Worm (Caenorhabditis elegans) whole organism, L1 larva: ENCODE data around the gene F56C4.2.
A peak's percentile ranks its signal among the peaks of the same experiment; 100 is the strongest.

Experiments used
- C04F5.9 ChIP-seq: sonication (generic microtip); optimal IDR thresholded peaks from 2 replicates; lab custom pipeline; 2016; ENCODE audit warnings: missing genetic modification characterization, missing compliant biosample characterization
- C16A3.4 ChIP-seq: fragments of 150-350 bp; optimal IDR thresholded peaks from 2 replicates; lab custom pipeline; 2014; ENCODE audit warnings: missing biosample characterization, missing genetic modification characterization
- C34B4.2 ChIP-seq: sonication (generic microtip); optimal IDR thresholded peaks from 2 replicates; lab custom pipeline; 2017; ENCODE audit warnings: mild to moderate bottlenecking, missing genetic modification characterization, missing compliant biosample characterization
- Y116A8C.19 ChIP-seq: sonication (generic microtip); optimal IDR thresholded peaks from 2 replicates; lab custom pipeline; 2016; ENCODE audit warnings: missing compliant biosample characterization, missing genetic modification characterization, borderline replicate concordance
- aly-2 ChIP-seq: fragments of 150-350 bp; optimal IDR thresholded peaks from 2 replicates; lab custom pipeline; 2014; ENCODE audit warnings: missing biosample characterization, missing genetic modification characterization
- ama-1 ChIP-seq: fragments of 150-350 bp; optimal IDR thresholded peaks from 2 replicates; lab custom pipeline; 2014
- blmp-1 ChIP-seq: fragments of 150-350 bp; optimal IDR thresholded peaks from 2 replicates; lab custom pipeline; 2014; ENCODE audit warnings: missing biosample characterization, missing genetic modification characterization
- ceh-63 ChIP-seq: fragments of 200-800 bp; sonication (Bioruptor generic); optimal IDR thresholded peaks from 2 replicates; lab custom pipeline; 2018; ENCODE audit warnings: mild to moderate bottlenecking, missing genetic modification characterization, missing compliant biosample characterization
- ceh-8 ChIP-seq: fragments of 200-800 bp; sonication (Bioruptor generic); optimal IDR thresholded peaks from 2 replicates; lab custom pipeline; 2018; ENCODE audit warnings: mild to moderate bottlenecking, missing genetic modification characterization, moderate library complexity, missing compliant biosample characterization
- ces-1 ChIP-seq: fragments of 150-350 bp; optimal IDR thresholded peaks from 2 replicates; lab custom pipeline; 2014; ENCODE audit warnings: missing biosample characterization, missing genetic modification reagents, missing genetic modification characterization
- dpl-1 ChIP-seq, 3 experiments: fragments of 150-350 bp in 2 of 3; sonication (generic microtip) in 1 of 3; optimal IDR thresholded peaks; 2 replicates each; lab custom pipeline; 2014 to 2017; ENCODE audit warnings: missing biosample characterization in 3 of 3, missing genetic modification characterization in 3 of 3, missing genetic modification reagents in 3 of 3
- efl-1 ChIP-seq, 4 experiments: fragments of 150-350 bp; optimal IDR thresholded peaks in 3 of 4; peaks in 1 of 4; 1 replicate in 1 of 4; 2 replicates in 3 of 4; lab custom pipeline; 2014; ENCODE audit warnings: missing biosample characterization in 2 of 4, missing genetic modification characterization in 2 of 4, missing genetic modification reagents in 2 of 4
- egl-27 ChIP-seq, 2 experiments: fragments of 150-350 bp in 1 of 2; sonication (generic microtip); optimal IDR thresholded peaks; 3 replicates each; lab custom pipeline; 2017 to 2018; ENCODE audit warnings: missing biosample characterization in 2 of 2, missing genetic modification characterization in 2 of 2, missing genetic modification reagents in 2 of 2
- elt-2 ChIP-seq: sonication (generic microtip); optimal IDR thresholded peaks from 2 replicates; lab custom pipeline; 2016; ENCODE audit warnings: missing genetic modification characterization, mild to moderate bottlenecking, inconsistent platforms, missing compliant biosample characterization, missing genetic modification reagents
- elt-3 ChIP-seq, 6 experiments: fragments of 150-350 bp in 1 of 6; sonication (generic microtip); optimal IDR thresholded peaks; 2 replicates each; lab custom pipeline; 2017 to 2018; ENCODE audit warnings: missing biosample characterization in 6 of 6, missing genetic modification characterization in 6 of 6, inconsistent platforms in 1 of 6
- ets-5 ChIP-seq: fragments of 200-800 bp; sonication (Bioruptor generic); IDR thresholded peaks from 2 replicates; pipeline ENCODE4 v1.3.6; 2022; ENCODE audit warnings: missing genetic modification characterization, missing compliant biosample characterization
- fkh-10 ChIP-seq: sonication (generic microtip); optimal IDR thresholded peaks from 2 replicates; lab custom pipeline; 2017; ENCODE audit warnings: missing biosample characterization, missing genetic modification reagents, missing genetic modification characterization
- fkh-8 ChIP-seq: sonication (generic microtip); optimal IDR thresholded peaks from 2 replicates; lab custom pipeline; 2016; ENCODE audit warnings: mild to moderate bottlenecking, missing genetic modification characterization, missing compliant biosample characterization
- fos-1 ChIP-seq: fragments of 150-350 bp; optimal IDR thresholded peaks from 2 replicates; lab custom pipeline; 2014; ENCODE audit warnings: missing biosample characterization, missing genetic modification characterization
- hlh-4 ChIP-seq: sonication (generic microtip); optimal IDR thresholded peaks from 2 replicates; lab custom pipeline; 2016; ENCODE audit warnings: mild to moderate bottlenecking, missing genetic modification characterization, missing compliant biosample characterization
- irx-1 ChIP-seq: sonication (generic microtip); optimal IDR thresholded peaks from 2 replicates; lab custom pipeline; 2016; ENCODE audit warnings: missing genetic modification characterization, missing compliant biosample characterization
- jun-1 ChIP-seq: fragments of 150-350 bp; optimal IDR thresholded peaks from 2 replicates; lab custom pipeline; 2014; ENCODE audit warnings: missing biosample characterization, missing genetic modification reagents, missing genetic modification characterization
- lin-13 ChIP-seq: fragments of 150-350 bp; optimal IDR thresholded peaks from 2 replicates; lab custom pipeline; 2014; ENCODE audit warnings: missing biosample characterization, missing genetic modification reagents, missing genetic modification characterization
- lin-35 ChIP-seq, 2 experiments: fragments of 150-350 bp; optimal IDR thresholded peaks; 2 replicates each; lab custom pipeline; 2014; ENCODE audit warnings: missing biosample characterization in 2 of 2, missing genetic modification characterization in 2 of 2, missing genetic modification reagents in 2 of 2
- lin-39 ChIP-seq: fragments of 150-350 bp; optimal IDR thresholded peaks from 2 replicates; lab custom pipeline; 2014; ENCODE audit warnings: missing biosample characterization, missing genetic modification reagents, missing genetic modification characterization
- lir-3 ChIP-seq: sonication (generic microtip); optimal IDR thresholded peaks from 2 replicates; lab custom pipeline; 2016; ENCODE audit warnings: mild to moderate bottlenecking, missing genetic modification characterization, moderate library complexity, missing compliant biosample characterization; ENCODE audit not compliant: poor library complexity
- lsy-2 ChIP-seq, 2 experiments: fragments of 150-350 bp; optimal IDR thresholded peaks; 2 replicates each; lab custom pipeline; 2014; ENCODE audit warnings: missing biosample characterization in 2 of 2, missing genetic modification characterization in 2 of 2
- mdl-1 ChIP-seq, 2 experiments: fragments of 150-350 bp; optimal IDR thresholded peaks; 2 replicates each; lab custom pipeline; 2014 to 2017; ENCODE audit warnings: missing biosample characterization in 2 of 2, missing genetic modification characterization in 2 of 2, inconsistent platforms in 1 of 2
- mef-2 ChIP-seq: fragments of 150-350 bp; optimal IDR thresholded peaks from 2 replicates; lab custom pipeline; 2014; ENCODE audit warnings: missing biosample characterization, missing genetic modification characterization
- nhr-11 ChIP-seq: fragments of 150-350 bp; optimal IDR thresholded peaks from 2 replicates; lab custom pipeline; 2014; ENCODE audit warnings: missing biosample characterization, missing genetic modification characterization
- nhr-19 ChIP-seq: fragments of 200-800 bp; sonication (Bioruptor generic); conservative IDR thresholded peaks from 2 replicates; pipeline ENCODE4 v1.3.6; 2022; ENCODE audit warnings: missing genetic modification characterization, missing compliant biosample characterization
- nhr-20 ChIP-seq: sonication (generic microtip); optimal IDR thresholded peaks from 2 replicates; lab custom pipeline; 2016; ENCODE audit warnings: mild to moderate bottlenecking, missing genetic modification characterization, missing compliant biosample characterization
- nhr-28 ChIP-seq: fragments of 150-350 bp; optimal IDR thresholded peaks from 2 replicates; lab custom pipeline; 2014; ENCODE audit warnings: missing biosample characterization, missing genetic modification characterization
- nhr-47 ChIP-seq: sonication (generic microtip); optimal IDR thresholded peaks from 2 replicates; lab custom pipeline; 2016; ENCODE audit warnings: mild to moderate bottlenecking, missing genetic modification characterization, moderate library complexity, missing compliant biosample characterization
- nhr-71 ChIP-seq: sonication (generic microtip); optimal IDR thresholded peaks from 2 replicates; lab custom pipeline; 2016; ENCODE audit warnings: mild to moderate bottlenecking, missing genetic modification characterization, moderate library complexity, missing compliant biosample characterization
- nhr-85 ChIP-seq: sonication (generic microtip); peaks from one replicate; lab custom pipeline; 2016; ENCODE audit warnings: missing genetic modification characterization, inconsistent platforms, missing compliant biosample characterization
- nhr-90 ChIP-seq: sonication (generic microtip); optimal IDR thresholded peaks from 2 replicates; lab custom pipeline; 2016; ENCODE audit warnings: mild to moderate bottlenecking, missing genetic modification characterization, missing compliant biosample characterization; ENCODE audit not compliant: poor library complexity
- pax-3 ChIP-seq: fragments of 200-800 bp; sonication (Bioruptor generic); optimal IDR thresholded peaks from 2 replicates; lab custom pipeline; 2018; ENCODE audit warnings: mild to moderate bottlenecking, missing genetic modification characterization, moderate library complexity, missing compliant biosample characterization
- snpc-4 ChIP-seq: fragments of 150-350 bp; optimal IDR thresholded peaks from 2 replicates; lab custom pipeline; 2014; ENCODE audit warnings: missing biosample characterization, missing genetic modification characterization
- snu-23 ChIP-seq: sonication (generic microtip); optimal IDR thresholded peaks from 2 replicates; lab custom pipeline; 2016; ENCODE audit warnings: missing genetic modification characterization, missing compliant biosample characterization
- sptf-1 ChIP-seq: fragments of 150-350 bp; optimal IDR thresholded peaks from 2 replicates; lab custom pipeline; 2014; ENCODE audit warnings: missing biosample characterization, missing genetic modification characterization
- sup-37 ChIP-seq: fragments of 200-800 bp; sonication (Bioruptor generic); optimal IDR thresholded peaks from 2 replicates; lab custom pipeline; 2018; ENCODE audit warnings: mild to moderate bottlenecking, missing genetic modification characterization, missing compliant biosample characterization
- tlp-1 ChIP-seq: fragments of 150-350 bp; optimal IDR thresholded peaks from 2 replicates; lab custom pipeline; 2014; ENCODE audit warnings: missing biosample characterization, missing genetic modification characterization
- unc-62 ChIP-seq: fragments of 150-350 bp; optimal IDR thresholded peaks from 2 replicates; lab custom pipeline; 2014; ENCODE audit warnings: missing biosample characterization, missing genetic modification reagents, missing genetic modification characterization
- unc-98 ChIP-seq: fragments of 200-800 bp; sonication (Bioruptor generic); IDR thresholded peaks from 2 replicates; pipeline ENCODE4 v1.3.6; 2022; ENCODE audit warnings: missing genetic modification characterization, missing compliant biosample characterization
- zag-1 ChIP-seq: fragments of 150-350 bp; optimal IDR thresholded peaks from 2 replicates; lab custom pipeline; 2014; ENCODE audit warnings: missing biosample characterization, missing genetic modification characterization

F56C4.2 gene

DNA sequence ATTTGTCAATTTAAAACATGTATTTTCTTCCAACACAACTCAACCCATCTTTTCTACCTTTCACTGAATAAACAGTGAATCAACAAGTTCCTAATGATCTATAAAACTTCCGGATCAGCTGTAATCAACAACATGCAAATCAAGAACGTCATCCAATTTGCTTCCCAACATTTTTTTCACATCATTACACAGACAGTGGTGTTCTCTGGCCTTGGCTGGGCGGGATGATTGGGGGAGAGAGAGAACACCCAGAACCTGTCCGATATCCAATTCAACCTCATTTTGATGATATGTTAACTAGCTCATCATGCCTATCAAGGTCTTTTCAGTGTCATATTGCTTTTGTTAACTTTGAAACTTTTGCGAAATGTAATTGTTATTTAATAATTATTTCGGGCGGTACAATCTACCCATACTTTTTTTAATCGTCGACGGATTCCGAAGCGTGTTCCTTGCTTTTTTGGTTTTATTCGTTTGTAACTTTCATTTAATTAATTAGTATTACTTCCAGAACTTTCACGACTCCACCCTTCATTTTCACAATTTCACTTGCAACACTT is 24.1 kb upstream of the F56C4.2 start, which contains the start of gene ptr-14:
TSS of gene ptr-14 (plus strand) at position 510 of the 560 bp plus-strand sequence.
- TF ChIP-seq nhr-85 (tag; lab: Kevin White, UChicago), result peak; percentile 50
- TF ChIP-seq unc-98 (GFP tag; lab: Robert Waterston, UW), result no peak

DNA sequence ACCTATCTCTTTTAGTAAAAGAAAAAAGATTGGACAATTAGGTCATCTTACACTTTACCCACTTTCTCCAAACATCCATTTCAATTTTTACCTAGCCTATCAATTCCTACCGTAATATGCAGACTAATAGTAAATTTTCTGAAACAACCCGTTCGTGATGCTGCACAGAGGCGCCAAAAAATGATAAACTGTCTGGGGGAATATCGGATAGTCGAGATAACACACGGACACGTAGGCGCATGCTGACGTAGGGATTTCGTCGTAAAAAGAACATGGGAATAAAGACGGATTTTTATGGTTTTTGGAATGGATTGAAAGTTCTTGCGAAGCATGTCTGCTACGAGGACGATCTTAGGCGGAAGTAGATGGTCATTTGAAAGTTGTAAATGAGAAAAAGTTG is 22.7 kb upstream of the F56C4.2 start:
- TF ChIP-seq blmp-1, result peak; percentile 76
- no peak for TF ChIP-seq ceh-63 (GFP tag; lab: Kevin White, UChicago)
- TF ChIP-seq hlh-4 (tag; lab: Kevin White, UChicago), result no peak
- no peak for TF ChIP-seq nhr-20
- no peak for TF ChIP-seq fkh-8 (tag; lab: Kevin White, UChicago)
- TF ChIP-seq snpc-4 (tag; lab: Kevin White, UChicago), result no peak
- TF ChIP-seq lsy-2 (tag; optimal IDR thresholded peaks at IDR 0.05; lab: Kevin White, UChicago), result no peak
- no peak for TF ChIP-seq lin-39 (tag; lab: Kevin White, UChicago)
- peak in 1 of 6 experiments; percentile 57 for TF ChIP-seq elt-3 (tag; optimal IDR thresholded peaks at IDR 0.05; lab: Kevin White, UChicago)
- no peak for TF ChIP-seq fos-1 (tag; lab: Kevin White, UChicago)
- no peak for TF ChIP-seq nhr-28 (tag; lab: Kevin White, UChicago)
- no peak for TF ChIP-seq fkh-10 (GFP tag; lab: Kevin White, UChicago)
- no peak for TF ChIP-seq C34B4.2
- no peak for TF ChIP-seq Y116A8C.19
- no peak for TF ChIP-seq efl-1 (optimal IDR thresholded peaks at IDR 0.05; lab: Kevin White, UChicago)
- peak in 1 of 2 experiments; percentile 21 for TF ChIP-seq efl-1 (GFP tag; optimal IDR thresholded peaks at IDR 0.05 in 1 of 2; lab: Kevin White, UChicago)
- TF ChIP-seq pax-3, result no peak
- TF ChIP-seq zag-1, result no peak
- TF ChIP-seq lir-3 (tag; lab: Kevin White, UChicago), result no peak
- TF ChIP-seq lin-35 (GFP tag; optimal IDR thresholded peaks at IDR 0.05; lab: Kevin White, UChicago), result no peak
- TF ChIP-seq tlp-1 (tag; lab: Kevin White, UChicago), result no peak
- TF ChIP-seq nhr-11 (tag; lab: Kevin White, UChicago), result no peak

DNA sequence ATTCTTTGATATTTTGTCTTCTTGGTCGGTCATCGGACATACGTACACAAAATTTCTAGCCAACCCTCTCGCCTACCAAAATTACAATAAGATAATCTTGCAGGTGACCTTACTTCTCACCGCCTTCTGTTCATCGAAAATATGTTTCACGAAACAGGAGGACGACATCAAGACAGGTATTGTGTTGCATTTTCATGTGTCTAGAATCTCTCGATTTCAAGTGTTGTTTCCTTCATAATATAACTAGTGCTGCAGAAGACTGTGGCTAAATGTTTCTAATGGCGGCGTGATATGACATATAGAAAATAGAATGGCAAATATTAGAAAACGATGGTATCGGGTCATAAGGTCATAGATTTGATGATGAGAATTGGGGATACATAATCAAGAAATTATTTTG is 22.0 kb upstream of the F56C4.2 start:
- TF ChIP-seq C16A3.4 (tag; lab: Kevin White, UChicago) (no peak), irx-1 (tag; lab: Kevin White, UChicago) (no peak), fkh-10 (GFP tag; lab: Kevin White, UChicago) (no peak), elt-2 (tag; lab: Kevin White, UChicago) (no peak), snu-23 (GFP tag; lab: Kevin White, UChicago) (peak; percentile 24), mdl-1 (tag; optimal IDR thresholded peaks at IDR 0.05; lab: Kevin White, UChicago) (no peak), tlp-1 (tag; lab: Kevin White, UChicago) (no peak), dpl-1 (GFP tag; optimal IDR thresholded peaks at IDR 0.05; lab: Kevin White, UChicago) (no peak), nhr-90 (no peak), efl-1 (optimal IDR thresholded peaks at IDR 0.05; lab: Kevin White, UChicago) (no peak), efl-1 (GFP tag; optimal IDR thresholded peaks at IDR 0.05 in 1 of 2; lab: Kevin White, UChicago) (peak in 1 of 2 experiments; percentile 18), sup-37 (GFP tag; lab: Kevin White, UChicago) (no peak), mef-2 (tag; lab: Kevin White, UChicago) (no peak), ceh-63 (GFP tag; lab: Kevin White, UChicago) (no peak), jun-1 (tag; lab: Kevin White, UChicago) (no peak), lir-3 (tag; lab: Kevin White, UChicago) (no peak), nhr-28 (tag; lab: Kevin White, UChicago) (no peak), ces-1 (GFP tag; lab: Kevin White, UChicago) (no peak), snpc-4 (tag; lab: Kevin White, UChicago) (no peak), egl-27 (tag; optimal IDR thresholded peaks at IDR 0.05; lab: Kevin White, UChicago) (no peak), blmp-1 (peak; percentile 44), lin-13 (GFP tag; lab: Kevin White, UChicago) (no peak), nhr-19 (GFP tag; lab: Robert Waterston, UW) (no peak), nhr-71 (tag; lab: Kevin White, UChicago) (no peak), ama-1 (lab: Kevin White, UChicago) (no peak), nhr-20 (peak; percentile 50), zag-1 (no peak), unc-62 (no peak), lin-35 (GFP tag; optimal IDR thresholded peaks at IDR 0.05; lab: Kevin White, UChicago) (peak in 1 of 2 experiments; percentile 12), pax-3 (no peak), ceh-8 (GFP tag; lab: Kevin White, UChicago) (no peak), sptf-1 (tag; lab: Kevin White, UChicago) (no peak), ets-5 (GFP tag; lab: Robert Waterston, UW) (no peak), C04F5.9 (tag; lab: Kevin White, UChicago) (no peak), nhr-47 (tag; lab: Kevin White, UChicago) (no peak), aly-2 (no peak), nhr-85 (tag; lab: Kevin White, UChicago) (peak; percentile 66), C34B4.2 (no peak)
